Worm (Caenorhabditis elegans): ENCODE results near the gene C17B7.4.

Gene C17B7.4

DNA sequence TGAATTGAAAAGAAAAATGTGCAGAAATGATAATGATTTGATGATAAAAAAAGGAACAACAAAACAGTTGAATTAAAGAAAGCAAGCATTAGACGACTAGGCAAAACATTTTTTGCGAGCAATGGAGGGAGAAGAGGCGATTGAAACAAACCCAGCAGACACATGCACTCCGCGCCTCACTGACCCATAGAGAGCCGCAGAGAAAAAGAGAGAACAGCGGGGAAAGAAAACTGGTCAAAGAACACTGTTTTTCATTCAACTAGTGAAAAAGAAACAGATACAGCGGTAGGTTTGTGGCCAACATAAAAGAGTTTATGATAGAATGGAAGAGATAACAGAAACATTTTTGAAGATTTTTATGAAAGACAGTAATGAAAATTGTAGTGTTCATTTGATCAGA is 49.2 kb downstream of the C17B7.4 start:
- TF ChIP-seq egl-27 (tag; optimal IDR thresholded peaks at IDR 0.05) (peak; percentile 17), Y55F3AM.14 (GFP tag; optimal IDR thresholded peaks at IDR 0.05) (no peak), C34F6.9 (tag; optimal IDR thresholded peaks at IDR 0.05) (peak; percentile 4), fos-1 (tag; optimal IDR thresholded peaks at IDR 0.05) (peak; percentile 29), F13H6.1 (tag; optimal IDR thresholded peaks at IDR 0.05) (peak; percentile 61), dmd-4 (tag; optimal IDR thresholded peaks at IDR 0.05) (no peak), lin-39 (tag; optimal IDR thresholded peaks at IDR 0.05) (no peak), lsy-2 (tag; optimal IDR thresholded peaks at IDR 0.05) (peak in 1 of 2 experiments; percentile 27), nhr-129 (tag; optimal IDR thresholded peaks at IDR 0.05) (peak; percentile 31), sma-9 (GFP tag; optimal IDR thresholded peaks at IDR 0.05) (peak; percentile 91), sma-9 (tag; optimal IDR thresholded peaks at IDR 0.05) (no peak)

All from whole organism, L2 larva.